Worm (Caenorhabditis elegans) whole organism, L2 larva: ENCODE data around the gene C54F6.17.

Experiments
- F13H6.1 ChIP-seq: sonication (generic microtip); optimal IDR thresholded peaks from 2 replicates; lab custom pipeline; 2016; ENCODE audit warnings: missing genetic modification characterization, missing compliant biosample characterization
- R02D3.7 ChIP-seq: fragments of 150-350 bp; optimal IDR thresholded peaks from 2 replicates; lab custom pipeline; 2014; ENCODE audit warnings: missing biosample characterization, missing genetic modification characterization
- ZK546.5 ChIP-seq: sonication (generic microtip); optimal IDR thresholded peaks from 2 replicates; lab custom pipeline; 2017; ENCODE audit warnings: missing biosample characterization, missing genetic modification characterization
- alr-1 ChIP-seq: fragments of 150-350 bp; optimal IDR thresholded peaks from 2 replicates; lab custom pipeline; 2014; ENCODE audit warnings: missing biosample characterization, missing genetic modification characterization
- aly-2 ChIP-seq: fragments of 150-350 bp; optimal IDR thresholded peaks from 2 replicates; lab custom pipeline; 2014; ENCODE audit warnings: missing biosample characterization, missing genetic modification characterization
- ama-1 ChIP-seq: fragments of 150-350 bp; optimal IDR thresholded peaks from 2 replicates; lab custom pipeline; 2018; ENCODE audit warnings: inconsistent platforms
- ceh-16 ChIP-seq: fragments of 150-350 bp; optimal IDR thresholded peaks from 2 replicates; lab custom pipeline; 2014; ENCODE audit warnings: missing biosample characterization, missing genetic modification characterization
- ceh-82 ChIP-seq: fragments of 150-350 bp; optimal IDR thresholded peaks from 2 replicates; lab custom pipeline; 2014; ENCODE audit warnings: missing biosample characterization, missing genetic modification characterization
- crh-2 ChIP-seq: sonication (generic microtip); optimal IDR thresholded peaks from 2 replicates; lab custom pipeline; 2017; ENCODE audit warnings: missing biosample characterization, missing genetic modification characterization
- dmd-4 ChIP-seq: sonication (generic microtip); optimal IDR thresholded peaks from 2 replicates; lab custom pipeline; 2017; ENCODE audit warnings: missing biosample characterization, missing genetic modification characterization
- elt-1 ChIP-seq: fragments of 150-350 bp; optimal IDR thresholded peaks from 2 replicates; lab custom pipeline; 2014; ENCODE audit warnings: missing biosample characterization, missing genetic modification characterization
- elt-3 ChIP-seq: sonication (generic microtip); optimal IDR thresholded peaks from 2 replicates; lab custom pipeline; 2017; ENCODE audit warnings: missing biosample characterization, missing genetic modification characterization
- gmeb-1 ChIP-seq: fragments of 150-350 bp; optimal IDR thresholded peaks from 2 replicates; lab custom pipeline; 2014; ENCODE audit warnings: missing biosample characterization, missing genetic modification characterization
- lin-11 ChIP-seq: fragments of 150-350 bp; sonication (generic microtip); optimal IDR thresholded peaks from 2 replicates; lab custom pipeline; 2014; ENCODE audit warnings: missing biosample characterization, missing genetic modification characterization, inconsistent platforms, mixed read lengths
- lin-39 ChIP-seq: fragments of 150-350 bp; optimal IDR thresholded peaks from 2 replicates; lab custom pipeline; 2014; ENCODE audit warnings: missing biosample characterization, missing genetic modification reagents, missing genetic modification characterization
- mab-5 ChIP-seq: fragments of 150-350 bp; optimal IDR thresholded peaks from 2 replicates; lab custom pipeline; 2014; ENCODE audit warnings: missing biosample characterization, missing genetic modification characterization
- nhr-10 ChIP-seq: sonication (generic microtip); optimal IDR thresholded peaks from 2 replicates; lab custom pipeline; 2017; ENCODE audit warnings: missing biosample characterization, missing genetic modification characterization
- nhr-11 ChIP-seq: fragments of 150-350 bp; optimal IDR thresholded peaks from 2 replicates; lab custom pipeline; 2014; ENCODE audit warnings: missing biosample characterization, missing genetic modification characterization
- nhr-12 ChIP-seq: fragments of 150-350 bp; optimal IDR thresholded peaks from 2 replicates; lab custom pipeline; 2014; ENCODE audit warnings: missing biosample characterization, missing genetic modification characterization
- nhr-129 ChIP-seq: fragments of 150-350 bp; optimal IDR thresholded peaks from 2 replicates; lab custom pipeline; 2014; ENCODE audit warnings: missing biosample characterization, missing genetic modification characterization
- nhr-21 ChIP-seq: fragments of 150-350 bp; optimal IDR thresholded peaks from 2 replicates; lab custom pipeline; 2014; ENCODE audit warnings: missing biosample characterization, missing genetic modification characterization
- nhr-23 ChIP-seq: fragments of 150-350 bp; optimal IDR thresholded peaks from 2 replicates; lab custom pipeline; 2014; ENCODE audit warnings: missing biosample characterization, missing genetic modification reagents, missing genetic modification characterization
- nhr-25 ChIP-seq: fragments of 150-350 bp; sonication (generic microtip); optimal IDR thresholded peaks from 3 replicates; lab custom pipeline; 2014; ENCODE audit warnings: missing biosample characterization, missing genetic modification characterization
- peb-1 ChIP-seq: fragments of 150-350 bp; optimal IDR thresholded peaks from 2 replicates; lab custom pipeline; 2014; ENCODE audit warnings: missing biosample characterization, missing genetic modification characterization
- sem-4 ChIP-seq: fragments of 150-350 bp; optimal IDR thresholded peaks from 2 replicates; lab custom pipeline; 2014; ENCODE audit warnings: missing biosample characterization, missing genetic modification reagents, missing genetic modification characterization
- skn-1 ChIP-seq: sonication (generic microtip); optimal IDR thresholded peaks from 2 replicates; lab custom pipeline; 2017; ENCODE audit warnings: missing biosample characterization, missing genetic modification characterization
- sma-9 ChIP-seq, 2 experiments: fragments of 150-350 bp in 1 of 2; sonication (generic microtip) in 1 of 2; optimal IDR thresholded peaks; 2 replicates each; lab custom pipeline; 2014 to 2016; ENCODE audit warnings: missing genetic modification characterization in 2 of 2, mild to moderate bottlenecking in 1 of 2, missing biosample characterization in 1 of 2, missing compliant biosample characterization in 1 of 2, missing genetic modification reagents in 1 of 2, moderate library complexity in 1 of 2
- unc-39 ChIP-seq: fragments of 150-350 bp; optimal IDR thresholded peaks from 2 replicates; lab custom pipeline; 2014; ENCODE audit warnings: missing biosample characterization, missing genetic modification characterization
- unc-62 ChIP-seq: fragments of 150-350 bp; optimal IDR thresholded peaks from 2 replicates; lab custom pipeline; 2014; ENCODE audit warnings: missing biosample characterization, missing genetic modification reagents, missing genetic modification characterization
- zag-1 ChIP-seq: fragments of 150-350 bp; optimal IDR thresholded peaks from 2 replicates; lab custom pipeline; 2014; ENCODE audit warnings: missing biosample characterization, missing genetic modification characterization
- ztf-1 ChIP-seq: fragments of 200-800 bp; sonication (Bioruptor generic); conservative IDR thresholded peaks from 2 replicates; pipeline ENCODE4 v1.3.6; 2022; ENCODE audit warnings: missing genetic modification characterization, missing compliant biosample characterization
- ztf-11 ChIP-seq: sonication (generic microtip); optimal IDR thresholded peaks from 2 replicates; lab custom pipeline; 2017; ENCODE audit warnings: missing biosample characterization, missing genetic modification characterization
- ztf-4 ChIP-seq: fragments of 150-350 bp; optimal IDR thresholded peaks from 2 replicates; lab custom pipeline; 2014; ENCODE audit warnings: missing biosample characterization, missing genetic modification characterization

The C54F6.17 gene

DNA sequence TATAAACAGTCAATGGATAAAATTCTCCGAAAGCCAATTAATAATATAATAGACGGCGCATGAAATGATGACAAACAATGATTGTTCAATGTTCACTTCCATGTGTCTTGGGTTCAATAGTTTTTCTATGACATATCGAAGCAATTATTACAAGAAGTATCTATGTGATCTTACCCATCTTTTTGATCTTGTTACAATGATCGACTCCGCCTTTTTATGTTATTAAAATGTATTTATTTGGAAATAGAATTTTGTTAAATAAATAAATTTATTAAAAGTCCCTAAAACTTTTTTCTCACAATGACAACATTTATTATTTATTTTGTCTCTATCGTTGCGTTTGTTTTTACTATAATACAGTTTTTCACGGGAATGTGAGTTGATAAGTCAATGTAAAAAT lies 2.6 kb downstream of the C54F6.17 start, which contains the start of gene swt-2:
swt-2 (plus strand) TSS at position 301 of the 400 bp plus-strand sequence.
- TF ChIP-seq nhr-129 (tag; lab: Kevin White, UChicago) (no peak), nhr-10 (tag; lab: Kevin White, UChicago) (no peak)

DNA sequence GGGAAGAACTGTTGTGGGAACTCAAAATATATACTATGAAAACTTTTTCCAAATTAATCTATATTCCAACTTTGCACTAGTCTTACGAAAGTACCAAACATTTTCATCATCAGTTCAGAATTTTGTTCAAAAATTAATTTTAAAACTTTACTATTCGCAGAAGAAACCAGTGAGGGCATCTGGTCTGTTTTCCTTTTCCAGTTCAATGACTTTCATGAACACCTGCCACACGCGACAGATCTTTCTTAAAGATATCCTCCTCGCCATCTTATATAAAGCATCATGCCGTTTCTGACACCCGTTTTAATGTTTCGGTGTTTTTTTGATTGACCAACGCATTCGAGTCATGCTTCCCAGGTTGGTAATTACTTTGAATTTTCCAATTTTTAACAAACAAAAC lies 5.7 kb downstream of the C54F6.17 start, which contains the start of gene C54F6.3:
C54F6.3 (plus strand) TSS at position 301 of the 400 bp plus-strand sequence.
- TF ChIP-seq elt-1 (tag; lab: Kevin White, UChicago) (no peak), ama-1 (no peak), ztf-1 (GFP tag; lab: Robert Waterston, UW) (no peak), nhr-25 (tag; lab: Kevin White, UChicago) (no peak)

DNA sequence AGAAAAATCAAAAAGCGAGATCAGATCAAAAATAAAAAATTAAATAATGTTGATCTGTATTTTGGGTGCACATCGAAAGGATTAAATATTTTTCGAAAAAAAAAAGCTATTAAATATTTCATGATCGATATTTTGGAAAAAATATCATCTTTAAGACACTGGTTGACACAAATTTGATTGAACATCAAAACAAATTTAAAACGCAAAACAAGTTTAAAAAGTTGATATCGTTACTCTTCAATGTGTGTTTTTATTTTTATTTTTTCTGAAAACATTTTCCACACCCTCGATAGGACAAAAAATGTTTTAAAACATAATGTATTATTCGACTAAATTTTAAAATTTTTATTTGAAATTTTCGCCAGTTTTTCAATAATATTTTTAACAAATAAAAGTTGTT lies 10.8 kb downstream of the C54F6.17 start, which contains the start of gene C54F6.12:
C54F6.12 (minus strand) TSS at position 101 of the 400 bp plus-strand sequence.
- TF ChIP-seq peb-1 (tag; lab: Kevin White, UChicago): no peak
- TF ChIP-seq nhr-23: no peak
- no peak for TF ChIP-seq unc-39 (tag; lab: Kevin White, UChicago)
- no peak for TF ChIP-seq ztf-11 (tag; lab: Kevin White, UChicago)
- TF ChIP-seq F13H6.1: no peak
- TF ChIP-seq dmd-4 (tag; lab: Kevin White, UChicago): no peak
- TF ChIP-seq nhr-11 (tag; lab: Kevin White, UChicago): no peak
- TF ChIP-seq sem-4 (tag; lab: Kevin White, UChicago): no peak
- no peak for TF ChIP-seq lin-11
- no peak for TF ChIP-seq ztf-4 (tag; lab: Kevin White, UChicago)
- TF ChIP-seq ceh-16 (tag; lab: Kevin White, UChicago): no peak
- TF ChIP-seq ztf-1 (GFP tag; lab: Robert Waterston, UW): no peak
- no peak for TF ChIP-seq nhr-21 (tag; lab: Kevin White, UChicago)

DNA sequence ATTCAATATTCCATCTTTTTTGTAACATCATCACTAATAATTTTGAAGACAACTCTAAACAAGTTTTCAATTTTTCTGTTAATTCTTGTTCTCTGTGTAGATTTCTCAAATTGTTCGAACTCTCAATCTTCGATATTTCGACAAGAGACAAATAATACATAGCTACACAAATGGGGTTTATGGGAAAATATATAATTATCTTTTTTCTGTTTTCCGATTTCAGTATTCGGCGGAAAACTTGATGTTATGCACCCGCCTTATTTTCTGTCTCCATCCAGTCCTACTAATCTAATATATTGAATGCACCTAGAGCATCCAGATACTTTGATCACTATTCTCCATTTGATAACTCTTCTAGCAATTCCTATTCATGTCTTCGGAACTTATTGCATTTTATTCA lies 11.8 kb downstream of the C54F6.17 start, which contains the start of gene srh-268:
srh-268 (plus strand) TSS at position 301 of the 400 bp plus-strand sequence.
- TF ChIP-seq nhr-129 (tag; lab: Kevin White, UChicago): no peak
- no peak for TF ChIP-seq F13H6.1
- no peak for TF ChIP-seq peb-1 (tag; lab: Kevin White, UChicago)
- TF ChIP-seq nhr-11 (tag; lab: Kevin White, UChicago): no peak
- TF ChIP-seq lin-39 (tag; lab: Kevin White, UChicago): no peak
- no peak for TF ChIP-seq mab-5 (tag; lab: Kevin White, UChicago)
- no peak for TF ChIP-seq zag-1 (tag; lab: Kevin White, UChicago)
- TF ChIP-seq R02D3.7 (tag; lab: Kevin White, UChicago): no peak
- TF ChIP-seq elt-3: no peak
- TF ChIP-seq gmeb-1 (tag; lab: Kevin White, UChicago): no peak
- no peak for TF ChIP-seq unc-39 (tag; lab: Kevin White, UChicago)
- TF ChIP-seq lin-11: no peak
- no peak for TF ChIP-seq crh-2 (tag; lab: Kevin White, UChicago)
- no peak for TF ChIP-seq skn-1 (tag; lab: Kevin White, UChicago)
- TF ChIP-seq aly-2 (tag; lab: Kevin White, UChicago): no peak
- no peak for TF ChIP-seq ceh-82
- TF ChIP-seq, all 48 proteins: peak for 0

DNA sequence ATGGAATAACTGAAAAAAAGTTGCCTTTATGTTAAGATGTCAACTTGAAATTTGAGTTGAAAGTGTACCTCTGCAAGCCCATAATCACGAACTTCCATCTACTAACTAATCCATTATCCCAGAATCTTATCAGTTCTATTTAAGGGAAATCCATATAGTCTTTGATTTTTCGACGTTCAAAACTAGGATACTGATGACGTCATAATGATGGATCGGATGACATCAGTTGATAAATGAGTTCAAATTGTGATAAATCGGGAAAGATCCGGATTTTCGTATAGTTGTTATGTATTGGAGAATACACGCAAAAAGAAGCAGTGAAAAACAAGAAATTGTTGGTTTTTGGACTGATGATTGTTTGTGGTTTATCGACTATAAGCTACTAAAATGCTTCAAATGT lies 16.5 kb downstream of the C54F6.17 start:
- TF ChIP-seq nhr-129 (tag; lab: Kevin White, UChicago): no peak
- TF ChIP-seq aly-2 (tag; lab: Kevin White, UChicago): no peak
- peak; percentile 69 for TF ChIP-seq nhr-21 (tag; lab: Kevin White, UChicago)
- TF ChIP-seq ZK546.5 (tag; lab: Kevin White, UChicago): no peak
- peak; percentile 2 for TF ChIP-seq sma-9 (GFP tag; optimal IDR thresholded peaks at IDR 0.05; lab: Kevin White, UChicago)
- no peak for TF ChIP-seq sma-9 (tag; optimal IDR thresholded peaks at IDR 0.05; lab: Kevin White, UChicago)
- no peak for TF ChIP-seq unc-62 (GFP tag; lab: Kevin White, UChicago)
- no peak for TF ChIP-seq nhr-12
- no peak for TF ChIP-seq nhr-23
- no peak for TF ChIP-seq gmeb-1 (tag; lab: Kevin White, UChicago)
- no peak for TF ChIP-seq nhr-25 (tag; lab: Kevin White, UChicago)

DNA sequence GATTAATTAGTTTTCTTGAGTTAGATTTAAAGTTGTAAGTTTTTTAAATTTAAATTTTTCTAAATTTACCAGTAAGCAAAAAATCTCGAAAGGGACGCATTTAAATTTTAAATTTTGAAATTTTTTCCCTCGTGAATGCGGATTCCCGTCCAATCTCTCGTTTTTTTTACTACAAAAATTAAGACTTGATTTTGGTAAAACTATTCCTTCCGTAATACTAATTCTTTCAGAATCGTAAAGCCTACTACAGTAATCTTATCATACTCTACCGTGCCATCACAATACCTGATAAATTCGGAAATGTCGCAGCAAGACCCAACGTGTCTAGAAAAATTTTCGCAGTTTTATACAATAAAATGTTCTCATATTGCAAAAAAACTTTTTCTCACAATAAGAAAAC lies 17.9 kb downstream of the C54F6.17 start, which contains the start of the genes C54F6.19 and nhx-3:
C54F6.19 (plus strand) TSS at position 301 of the 400 bp plus-strand sequence.
nhx-3 (minus strand) TSS at position 337 of the 400 bp plus-strand sequence.
- TF ChIP-seq elt-3 (no peak), crh-2 (tag; lab: Kevin White, UChicago) (no peak), alr-1 (tag; lab: Kevin White, UChicago) (no peak)
